Fruit fly (Drosophila melanogaster) whole organism, pupa: ENCODE measurements around the gene CG10226.

Experiments
- CG10348 ChIP-seq: fragments of 200-800 bp; sonication (Bioruptor generic); IDR thresholded peaks from 2 replicates; pipeline ENCODE4 v1.3.6; 2022; ENCODE audit warnings: missing biosample characterization, missing genetic modification characterization
- CG13204 ChIP-seq: fragments of 200-800 bp; sonication (Bioruptor generic); optimal IDR thresholded peaks from 2 replicates; lab custom pipeline; 2018; ENCODE audit warnings: missing biosample characterization, mild to moderate bottlenecking, missing genetic modification characterization, moderate library complexity
- CG14655 ChIP-seq: fragments of 200-800 bp; sonication (Bioruptor generic); optimal IDR thresholded peaks from 3 replicates; lab custom pipeline; 2017; ENCODE audit warnings: mild to moderate bottlenecking, missing biosample characterization, missing genetic modification reagents, missing genetic modification characterization
- CG15710 ChIP-seq: fragments of 200-800 bp; sonication (Bioruptor generic); optimal IDR thresholded peaks from 2 replicates; lab custom pipeline; 2018; ENCODE audit warnings: missing biosample characterization, mild to moderate bottlenecking, missing genetic modification characterization, moderate library complexity
- CG17806 ChIP-seq: fragments of 200-800 bp; sonication (Bioruptor generic); optimal IDR thresholded peaks from 2 replicates; lab custom pipeline; 2018; ENCODE audit warnings: missing biosample characterization, mild to moderate bottlenecking, missing genetic modification characterization, moderate library complexity
- CG34367 ChIP-seq: fragments of 200-800 bp; sonication (Bioruptor generic); optimal IDR thresholded peaks from 2 replicates; lab custom pipeline; 2018; ENCODE audit warnings: missing biosample characterization, mild to moderate bottlenecking, missing genetic modification characterization
- CG8301 ChIP-seq: fragments of 200-800 bp; sonication (Bioruptor generic); optimal IDR thresholded peaks from 2 replicates; lab custom pipeline; 2018; ENCODE audit warnings: missing biosample characterization, mild to moderate bottlenecking, missing genetic modification characterization
- CG9948 ChIP-seq: fragments of 200-800 bp; sonication (Bioruptor generic); optimal IDR thresholded peaks from 2 replicates; lab custom pipeline; 2018; ENCODE audit warnings: missing biosample characterization, mild to moderate bottlenecking, missing genetic modification characterization, moderate library complexity
- EcR ChIP-seq: fragments of 200-800 bp; sonication (Bioruptor generic); optimal IDR thresholded peaks from 3 replicates; lab custom pipeline; 2019; ENCODE audit warnings: missing biosample characterization, missing genetic modification characterization, mild to moderate bottlenecking, moderate library complexity, missing genetic modification reagents
- Ets98B ChIP-seq: fragments of 200-800 bp; sonication (Bioruptor generic); IDR thresholded peaks from 2 replicates; pipeline ENCODE4 v1.3.6; 2022; ENCODE audit warnings: missing biosample characterization, missing genetic modification characterization
- Pif1A ChIP-seq: fragments of 200-800 bp; sonication (Bioruptor generic); optimal IDR thresholded peaks from 3 replicates; lab custom pipeline; 2016; ENCODE audit warnings: missing biosample characterization, missing genetic modification characterization
- Snoo ChIP-seq: fragments of 200-800 bp; sonication (Bioruptor generic); optimal IDR thresholded peaks from 3 replicates; lab custom pipeline; 2017; ENCODE audit warnings: missing biosample characterization, mild to moderate bottlenecking, missing genetic modification characterization, inconsistent platforms
- fd96Ca ChIP-seq: fragments of 200-800 bp; sonication (Bioruptor generic); IDR thresholded peaks from 3 replicates; pipeline ENCODE4 v1.3.6; 2022; ENCODE audit warnings: missing biosample characterization, missing genetic modification characterization
- rn ChIP-seq: fragments of 200-800 bp; sonication (Bioruptor generic); IDR thresholded peaks from 2 replicates; pipeline ENCODE4 v1.3.6; 2022; ENCODE audit warnings: missing biosample characterization, missing genetic modification characterization

DNA sequence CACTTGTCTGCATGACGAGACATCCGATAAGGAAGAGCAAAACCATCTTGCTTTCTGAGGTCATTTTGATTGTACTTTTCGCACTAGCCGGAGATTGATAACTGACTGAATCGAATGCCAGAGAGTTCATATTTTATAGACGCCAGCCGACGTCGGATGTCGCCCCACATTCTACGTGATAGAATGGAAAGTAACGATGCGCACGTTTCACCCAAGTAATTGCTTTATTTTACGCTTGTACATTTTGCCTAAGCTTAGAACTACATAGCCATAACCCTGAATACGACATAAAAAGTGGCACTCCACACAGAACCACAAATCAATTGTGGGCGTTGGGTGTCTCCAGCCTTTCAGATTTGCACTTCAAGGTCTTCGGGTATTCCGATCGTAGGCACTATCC, 7.6 kb downstream of the CG10226 start, which contains the start of gene CG13299:
- TF ChIP-seq CG17806 (no peak), EcR (GFP tag; lab: Kevin White, UChicago) (no peak), Ets98B (GFP tag; lab: Robert Waterston, UW) (no peak), CG15710 (tag; lab: Kevin White, UChicago) (no peak), CG14655 (GFP tag; lab: Kevin White, UChicago) (no peak), fd96Ca (GFP tag; lab: Robert Waterston, UW) (no peak), CG8301 (tag; lab: Kevin White, UChicago) (no peak), rn (GFP tag; lab: Robert Waterston, UW) (no peak), CG9948 (tag; lab: Kevin White, UChicago) (no peak), CG34367 (no peak), Pif1A (GFP tag; lab: Kevin White, UChicago) (no peak), CG13204 (GFP tag; lab: Kevin White, UChicago) (no peak), Snoo (no peak), CG10348 (GFP tag; lab: Robert Waterston, UW) (no peak)
